Worm (Caenorhabditis elegans) whole organism, late embryonic: ENCODE measurements around the gene str-252.

Experiments
- ceh-30 ChIP-seq: fragments of 150-350 bp; optimal IDR thresholded peaks from 2 replicates; lab custom pipeline; 2014; ENCODE audit warnings: missing biosample characterization, missing genetic modification characterization
- elt-2 ChIP-seq: sonication (generic microtip); optimal IDR thresholded peaks from 2 replicates; lab custom pipeline; 2016; ENCODE audit warnings: missing genetic modification reagents, missing genetic modification characterization, missing compliant biosample characterization
- fkh-10 ChIP-seq: fragments of 150-350 bp; optimal IDR thresholded peaks from 2 replicates; lab custom pipeline; 2014; ENCODE audit warnings: missing biosample characterization, missing genetic modification reagents, missing genetic modification characterization
- gmeb-2 ChIP-seq: sonication (generic microtip); optimal IDR thresholded peaks from 2 replicates; lab custom pipeline; 2016; ENCODE audit warnings: missing genetic modification characterization, inconsistent platforms, missing compliant biosample characterization
- pqm-1 ChIP-seq: sonication (generic microtip); optimal IDR thresholded peaks from 2 replicates; lab custom pipeline; 2016; ENCODE audit warnings: missing genetic modification characterization, missing compliant biosample characterization

ce11 chrV:13887358-13887757, 28.9 kb upstream of the str-252 start, which contains the start of gene srsx-19:
- TF ChIP-seq gmeb-2 (tag; lab: Kevin White, UChicago): no peak
- no peak for TF ChIP-seq ceh-30
- no peak for TF ChIP-seq elt-2 (tag; lab: Kevin White, UChicago)
- no peak for TF ChIP-seq pqm-1 (tag; lab: Kevin White, UChicago)
- TF ChIP-seq fkh-10 (GFP tag; lab: Kevin White, UChicago): no peak
